Fruit fly (Drosophila melanogaster) whole organism, embryonic: ENCODE data around the gene RpL4.

Source experiments
- B-H1 ChIP-seq: fragments of 200-800 bp; sonication (Bioruptor generic); IDR thresholded peaks from 3 replicates; pipeline ENCODE4 v1.3.6; 2022; ENCODE audit warnings: missing biosample characterization, missing genetic modification characterization
- Blimp-1 ChIP-seq: fragments of 200-800 bp; sonication (Bioruptor generic); optimal IDR thresholded peaks from 3 replicates; lab custom pipeline; 2018; ENCODE audit warnings: missing biosample characterization, missing genetic modification characterization, mild to moderate bottlenecking, moderate library complexity, missing genetic modification reagents
- Bteb2 ChIP-seq: fragments of 200-800 bp; sonication (Bioruptor generic); optimal IDR thresholded peaks from 2 replicates; lab custom pipeline; 2016; ENCODE audit warnings: missing biosample characterization, missing genetic modification characterization
- CG1024 ChIP-seq: fragments of 200-800 bp; sonication (Bioruptor generic); IDR thresholded peaks from 2 replicates; pipeline ENCODE4 v1.3.6; 2022; ENCODE audit warnings: missing biosample characterization, missing genetic modification characterization
- CG10366 ChIP-seq: fragments of 200-800 bp; sonication (Bioruptor generic); IDR thresholded peaks from 2 replicates; pipeline ENCODE4 v1.3.6; 2022; ENCODE audit warnings: missing biosample characterization, missing genetic modification characterization
- CG12769 ChIP-seq: fragments of 200-800 bp; sonication (Bioruptor generic); optimal IDR thresholded peaks from 2 replicates; lab custom pipeline; 2019; ENCODE audit warnings: missing biosample characterization, mild to moderate bottlenecking, missing genetic modification characterization, moderate library complexity
- CG15011 ChIP-seq: fragments of 200-800 bp; sonication (Bioruptor generic); optimal IDR thresholded peaks from 3 replicates; lab custom pipeline; 2018; ENCODE audit warnings: missing biosample characterization, mild to moderate bottlenecking, missing genetic modification characterization
- CG15479 ChIP-seq: fragments of 200-800 bp; sonication (Bioruptor generic); optimal IDR thresholded peaks from 3 replicates; lab custom pipeline; 2019; ENCODE audit warnings: missing biosample characterization, mild to moderate bottlenecking, missing genetic modification characterization, moderate library complexity
- CG17359 ChIP-seq: fragments of 200-800 bp; sonication (Bioruptor generic); optimal IDR thresholded peaks from 3 replicates; lab custom pipeline; 2018; ENCODE audit warnings: missing biosample characterization, mild to moderate bottlenecking, missing genetic modification characterization, moderate library complexity
- CG1792 ChIP-seq: fragments of 200-800 bp; sonication (Bioruptor generic); optimal IDR thresholded peaks from 2 replicates; lab custom pipeline; 2016; ENCODE audit warnings: missing biosample characterization, missing genetic modification characterization
- CG18764 ChIP-seq: fragments of 200-800 bp; sonication (Bioruptor generic); optimal IDR thresholded peaks from 3 replicates; lab custom pipeline; 2016; ENCODE audit warnings: missing biosample characterization, missing genetic modification characterization
- CG2116 ChIP-seq: fragments of 200-800 bp; sonication (Bioruptor generic); optimal IDR thresholded peaks from 3 replicates; lab custom pipeline; 2018; ENCODE audit warnings: missing biosample characterization, mild to moderate bottlenecking, missing genetic modification characterization
- CG2129 ChIP-seq: fragments of 200-800 bp; sonication (Bioruptor generic); IDR thresholded peaks from 2 replicates; pipeline ENCODE4 v1.3.6; 2022; ENCODE audit warnings: missing biosample characterization, missing genetic modification characterization; ENCODE audit not compliant: partially characterized antibody
- CG33557 ChIP-seq: fragments of 200-800 bp; sonication (Bioruptor generic); optimal IDR thresholded peaks from 2 replicates; lab custom pipeline; 2019; ENCODE audit warnings: missing biosample characterization, mild to moderate bottlenecking, missing genetic modification characterization, moderate library complexity
- CG42726 ChIP-seq: fragments of 200-800 bp; sonication (Bioruptor generic); IDR thresholded peaks from 2 replicates; pipeline ENCODE4 v1.3.6; 2022; ENCODE audit warnings: missing biosample characterization, missing genetic modification characterization; ENCODE audit not compliant: partially characterized antibody
- CG4404 ChIP-seq: fragments of 200-800 bp; sonication (Bioruptor generic); IDR thresholded peaks from 2 replicates; pipeline ENCODE4 v1.3.6; 2022; ENCODE audit warnings: missing biosample characterization, missing genetic modification characterization
- CG4854 ChIP-seq: fragments of 200-800 bp; sonication (Bioruptor generic); optimal IDR thresholded peaks from 2 replicates; lab custom pipeline; 2016; ENCODE audit warnings: missing biosample characterization, missing genetic modification characterization, inconsistent platforms
- CG6683 ChIP-seq: fragments of 200-800 bp; sonication (Bioruptor generic); optimal IDR thresholded peaks from 2 replicates; lab custom pipeline; 2017; ENCODE audit warnings: missing biosample characterization, mild to moderate bottlenecking, missing genetic modification characterization, missing genetic modification reagents
- CG6765 ChIP-seq: fragments of 200-800 bp; sonication (Bioruptor generic); optimal IDR thresholded peaks from 3 replicates; lab custom pipeline; 2017; ENCODE audit warnings: missing biosample characterization, mild to moderate bottlenecking, missing genetic modification characterization
- CG7928 ChIP-seq: fragments of 200-800 bp; sonication (Bioruptor generic); optimal IDR thresholded peaks from 2 replicates; lab custom pipeline; 2017; ENCODE audit warnings: missing biosample characterization, mild to moderate bottlenecking, missing genetic modification characterization
- CoRest ChIP-seq: fragments of 200-800 bp; sonication (Bioruptor generic); optimal IDR thresholded peaks from 3 replicates; lab custom pipeline; 2018; ENCODE audit warnings: missing biosample characterization, mild to moderate bottlenecking, missing genetic modification characterization, moderate library complexity
- D19A ChIP-seq: fragments of 200-800 bp; optimal IDR thresholded peaks from 3 replicates; lab custom pipeline; 2019; ENCODE audit warnings: missing biosample characterization, mild to moderate bottlenecking, missing genetic modification characterization, moderate library complexity
- Dip3 ChIP-seq: fragments of 200-800 bp; sonication (Bioruptor generic); optimal IDR thresholded peaks from 3 replicates; lab custom pipeline; 2016; ENCODE audit warnings: missing biosample characterization, missing genetic modification characterization
- HLH4C ChIP-seq: fragments of 200-800 bp; sonication (Bioruptor generic); IDR thresholded peaks from 3 replicates; pipeline ENCODE4 v1.3.6; 2022; ENCODE audit warnings: missing biosample characterization, missing genetic modification characterization; ENCODE audit not compliant: partially characterized antibody
- Hr39 ChIP-seq: fragments of >200 bp; optimal IDR thresholded peaks from 2 replicates; lab custom pipeline; 2017
- Lim3 ChIP-seq: fragments of 200-800 bp; sonication (Bioruptor generic); IDR thresholded peaks from 2 replicates; pipeline ENCODE4 v1.3.6; 2022; ENCODE audit warnings: missing biosample characterization, missing genetic modification characterization
- Mes4 ChIP-seq: fragments of 200-800 bp; sonication (Bioruptor generic); optimal IDR thresholded peaks from 2 replicates; lab custom pipeline; 2016; ENCODE audit warnings: missing biosample characterization, missing genetic modification characterization
- Neu2 ChIP-seq: fragments of 200-800 bp; sonication (Bioruptor generic); optimal IDR thresholded peaks from 3 replicates; lab custom pipeline; 2016; ENCODE audit warnings: missing biosample characterization, missing genetic modification characterization, borderline replicate concordance
- Ssrp ChIP-seq: fragments of 200-800 bp; sonication (Bioruptor generic); optimal IDR thresholded peaks from 2 replicates; lab custom pipeline; 2018; ENCODE audit warnings: missing biosample characterization, mild to moderate bottlenecking, missing genetic modification characterization, moderate library complexity
- Taf1 ChIP-seq: fragments of 200-800 bp; sonication (Bioruptor generic); IDR thresholded peaks from 2 replicates; pipeline ENCODE4 v1.3.6; 2022; ENCODE audit warnings: missing biosample characterization, missing genetic modification characterization
- Usf ChIP-seq: fragments of 200-800 bp; sonication (Bioruptor generic); optimal IDR thresholded peaks from 2 replicates; lab custom pipeline; 2017; ENCODE audit warnings: missing genotype, missing biosample characterization, missing genetic modification characterization
- abd-A ChIP-seq: fragments of 200-800 bp; sonication (Bioruptor generic); optimal IDR thresholded peaks from 3 replicates; lab custom pipeline; 2019; ENCODE audit warnings: missing biosample characterization, mild to moderate bottlenecking, missing genetic modification characterization, moderate library complexity
- cato ChIP-seq: fragments of 200-800 bp; sonication (Bioruptor generic); optimal IDR thresholded peaks from 2 replicates; lab custom pipeline; 2016; ENCODE audit warnings: missing biosample characterization, missing genetic modification characterization, borderline replicate concordance
- crp ChIP-seq, 2 experiments: fragments of 200-800 bp; sonication (Bioruptor generic); optimal IDR thresholded peaks; 2 replicates in 1 of 2; 3 replicates in 1 of 2; lab custom pipeline; 2017; ENCODE audit warnings: missing biosample characterization in 2 of 2, missing genetic modification characterization in 2 of 2, mild to moderate bottlenecking in 1 of 2, moderate library complexity in 1 of 2
- danr ChIP-seq: fragments of 200-800 bp; sonication (Bioruptor generic); IDR thresholded peaks from 2 replicates; pipeline ENCODE4 v1.3.6; 2022; ENCODE audit warnings: missing biosample characterization, missing genetic modification characterization
- emc ChIP-seq: fragments of 200-800 bp; sonication (Bioruptor generic); optimal IDR thresholded peaks from 2 replicates; lab custom pipeline; 2016; ENCODE audit warnings: missing biosample characterization, missing genetic modification characterization
- fu2 ChIP-seq: fragments of 200-800 bp; sonication (Bioruptor generic); optimal IDR thresholded peaks from 2 replicates; lab custom pipeline; 2016; ENCODE audit warnings: missing biosample characterization, missing genetic modification characterization
- hb ChIP-seq: fragments of 200-800 bp; sonication (Bioruptor generic); IDR thresholded peaks from 3 replicates; pipeline ENCODE4 v1.3.6; 2022; ENCODE audit warnings: missing biosample characterization, missing genetic modification characterization; ENCODE audit not compliant: partially characterized antibody
- insv ChIP-seq, 2 experiments: fragments of 200-800 bp; sonication (Bioruptor generic); optimal IDR thresholded peaks; 3 replicates each; lab custom pipeline; 2016 to 2018; ENCODE audit warnings: missing biosample characterization in 2 of 2, missing genetic modification characterization in 2 of 2
- lilli ChIP-seq: fragments of 200-800 bp; sonication (Bioruptor generic); optimal IDR thresholded peaks from 3 replicates; lab custom pipeline; 2016; ENCODE audit warnings: missing biosample characterization, missing genetic modification characterization
- lmd ChIP-seq: fragments of 200-800 bp; sonication (Bioruptor generic); IDR thresholded peaks from 2 replicates; pipeline ENCODE4 v1.3.6; 2022; ENCODE audit warnings: missing biosample characterization, missing genetic modification characterization
- luna ChIP-seq: fragments of 200-800 bp; sonication (Bioruptor generic); optimal IDR thresholded peaks from 2 replicates; lab custom pipeline; 2016; ENCODE audit warnings: missing biosample characterization, missing genetic modification characterization
- maf-S ChIP-seq: fragments of 200-800 bp; sonication (Bioruptor generic); optimal IDR thresholded peaks from 2 replicates; lab custom pipeline; 2016; ENCODE audit warnings: missing biosample characterization, missing genetic modification characterization
- shn ChIP-seq: fragments of 200-800 bp; sonication (Bioruptor generic); optimal IDR thresholded peaks from 3 replicates; lab custom pipeline; 2016; ENCODE audit warnings: missing biosample characterization, missing genetic modification characterization
- sisA ChIP-seq: fragments of 200-800 bp; sonication (Bioruptor generic); IDR thresholded peaks from 2 replicates; pipeline ENCODE4 v1.3.6; 2022; ENCODE audit warnings: missing biosample characterization, missing genetic modification characterization
- sob ChIP-seq: fragments of 200-800 bp; sonication (Bioruptor generic); IDR thresholded peaks from 2 replicates; pipeline ENCODE4 v1.3.6; 2022; ENCODE audit warnings: missing biosample characterization, missing genetic modification characterization
- sr ChIP-seq: fragments of 200-800 bp; sonication (Bioruptor generic); IDR thresholded peaks from 3 replicates; pipeline ENCODE4 v1.3.6; 2022; ENCODE audit warnings: missing biosample characterization, missing genetic modification characterization
- tgo ChIP-seq: fragments of 200-800 bp; sonication (Bioruptor generic); IDR thresholded peaks from 3 replicates; pipeline ENCODE4 v1.3.6; 2022; ENCODE audit warnings: missing biosample characterization, missing genetic modification characterization
- tin ChIP-seq: fragments of 200-800 bp; sonication (Bioruptor generic); optimal IDR thresholded peaks from 3 replicates; lab custom pipeline; 2016; ENCODE audit warnings: missing biosample characterization, missing genetic modification characterization
- unc-4 ChIP-seq: fragments of 200-800 bp; sonication (Bioruptor generic); IDR thresholded peaks from 2 replicates; pipeline ENCODE4 v1.3.6; 2022; ENCODE audit warnings: missing biosample characterization, missing genetic modification characterization; ENCODE audit not compliant: partially characterized antibody
- unpg ChIP-seq: fragments of 200-800 bp; sonication (Bioruptor generic); optimal IDR thresholded peaks from 3 replicates; lab custom pipeline; 2018; ENCODE audit warnings: missing biosample characterization, mild to moderate bottlenecking, missing genetic modification characterization, moderate library complexity
- zf30C ChIP-seq: fragments of 200-800 bp; sonication (Bioruptor generic); optimal IDR thresholded peaks from 3 replicates; lab custom pipeline; 2018; ENCODE audit warnings: missing biosample characterization, mild to moderate bottlenecking, missing genetic modification characterization

The RpL4 gene

DNA sequence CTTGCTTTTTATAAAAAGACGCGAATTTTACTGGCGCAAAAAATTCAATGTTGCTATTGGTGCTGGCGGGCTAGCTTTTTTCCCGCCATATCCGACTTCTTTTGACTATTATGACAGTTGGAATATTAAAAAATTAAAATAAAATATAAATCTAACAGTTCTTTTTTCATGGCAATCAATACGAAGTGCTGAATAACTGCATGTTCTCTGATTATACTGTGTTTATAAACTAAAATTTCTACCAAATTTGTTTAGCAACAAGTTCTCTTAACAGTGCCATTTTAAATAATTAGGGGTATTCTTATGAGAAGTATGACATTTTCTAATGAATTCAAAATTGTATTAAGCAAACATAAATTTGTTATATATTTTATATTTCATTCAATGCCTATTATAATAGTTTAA is 3.2 kb upstream of the RpL4 start, which contains the start of gene Boh1 (continued):
- TF ChIP-seq Neu2 (no peak), CG2129 (GFP tag; lab: Robert Waterston, UW) (no peak), Dip3 (GFP tag; lab: Kevin White, UChicago) (no peak), crp (GFP tag; optimal IDR thresholded peaks at IDR 0.05; lab: Kevin White, UChicago) (no peak), insv (GFP tag; optimal IDR thresholded peaks at IDR 0.05; lab: Kevin White, UChicago) (no peak), CG1024 (GFP tag; lab: Robert Waterston, UW) (no peak), CG18764 (peak; percentile 6), Ssrp (tag; lab: Kevin White, UChicago) (no peak), CG7928 (GFP tag; lab: Kevin White, UChicago) (no peak), CG17359 (tag; lab: Kevin White, UChicago) (peak; percentile 26), CG1792 (GFP tag; lab: Kevin White, UChicago) (no peak), Mes4 (GFP tag; lab: Kevin White, UChicago) (no peak), Blimp-1 (GFP tag; lab: Kevin White, UChicago) (peak; percentile 13), Hr39 (no peak), CG4854 (GFP tag; lab: Kevin White, UChicago) (no peak), CG15011 (GFP tag; lab: Kevin White, UChicago) (no peak), CG6683 (GFP tag; lab: Kevin White, UChicago) (no peak), Taf1 (no peak), CG12769 (tag; lab: Kevin White, UChicago) (no peak), HLH4C (GFP tag; lab: Robert Waterston, UW) (no peak), B-H1 (no peak), zf30C (GFP tag; lab: Kevin White, UChicago) (no peak), CG33557 (peak; percentile 37), emc (GFP tag; lab: Kevin White, UChicago) (no peak), lmd (GFP tag; lab: Robert Waterston, UW) (no peak), Usf (GFP tag; lab: Kevin White, UChicago) (no peak), shn (no peak), CoRest (tag; lab: Kevin White, UChicago) (peak; percentile 56), cato (GFP tag; lab: Kevin White, UChicago) (no peak), hb (GFP tag; lab: Robert Waterston, UW) (no peak), luna (GFP tag; lab: Kevin White, UChicago) (no peak), CG10366 (GFP tag; lab: Robert Waterston, UW) (no peak), CG6765 (peak; percentile 37), fu2 (no peak), sob (GFP tag; lab: Robert Waterston, UW) (no peak), tgo (GFP tag; lab: Robert Waterston, UW) (peak; percentile 24; the same call in 1 of the 3 replicates), maf-S (GFP tag; lab: Kevin White, UChicago) (no peak), CG2116 (peak; percentile 67), Lim3 (GFP tag; lab: Robert Waterston, UW) (no peak), CG15479 (GFP tag; lab: Kevin White, UChicago) (peak; percentile 25), CG4404 (GFP tag; lab: Robert Waterston, UW) (no peak), D19A (tag; lab: Kevin White, UChicago) (peak; percentile 40), sr (GFP tag; lab: Robert Waterston, UW) (no peak), lilli (peak; percentile 12), Bteb2 (GFP tag; lab: Kevin White, UChicago) (no peak), tin (GFP tag; lab: Kevin White, UChicago) (no peak), danr (GFP tag; lab: Robert Waterston, UW) (no peak), CG42726 (no peak), abd-A (tag; lab: Kevin White, UChicago) (no peak), unc-4 (GFP tag; lab: Robert Waterston, UW) (no peak), unpg (GFP tag; lab: Kevin White, UChicago) (peak; percentile 21), sisA (GFP tag; lab: Robert Waterston, UW) (no peak)
